Fruit fly (Drosophila melanogaster): Measurements from ENCODE around the gene Nsun5.

- no peak for TF ChIP-seq CG13204 (GFP tag; optimal IDR thresholded peaks at IDR 0.05)
- TF ChIP-seq CG12605 (GFP tag; IDR thresholded peaks at IDR 0.05) = no peak
- peak; percentile 79; the same call in 2 of the 3 replicates for TF ChIP-seq CG4496 (GFP tag; IDR thresholded peaks at IDR 0.05)
- TF ChIP-seq CG9948 (tag; optimal IDR thresholded peaks at IDR 0.05) = no peak
- no peak for TF ChIP-seq CG10348 (GFP tag; IDR thresholded peaks at IDR 0.05)
- no peak for TF ChIP-seq CG8301 (tag; optimal IDR thresholded peaks at IDR 0.05)
These were observed 5.3 kb downstream of the Nsun5 start, which contains the start of gene nanos for dm6 chr3R:19156670-19157402.
